Worm (Caenorhabditis elegans): ENCODE results near the gene mev-1.

Gene mev-1

ce11 chrIII:10355382-10355781 lies 21.3 kb downstream of the mev-1 start, which contains the start of gene spp-1:
Gene spp-1, minus strand, starts transcription at chrIII:10355668.
- TF ChIP-seq mls-2 (tag; optimal IDR thresholded peaks at IDR 0.05), result no peak
- TF ChIP-seq drap-1 (GFP tag; optimal IDR thresholded peaks at IDR 0.05), result no peak
- TF ChIP-seq nhr-28 (tag; optimal IDR thresholded peaks at IDR 0.05), result no peak
- TF ChIP-seq hlh-1 (tag; optimal IDR thresholded peaks at IDR 0.05), result no peak
- TF ChIP-seq unc-120 (tag; optimal IDR thresholded peaks at IDR 0.05; ENCODE audit: poor library complexity, severe bottlenecking), result no peak
- no peak for TF ChIP-seq sem-2 (GFP tag; optimal IDR thresholded peaks at IDR 0.05)
- TF ChIP-seq blmp-1 (tag; optimal IDR thresholded peaks at IDR 0.05), result no peak
- TF ChIP-seq lin-13 (tag; optimal IDR thresholded peaks at IDR 0.05), result no peak
- TF ChIP-seq ceh-43 (GFP tag; optimal IDR thresholded peaks at IDR 0.05), result no peak
- no peak for TF ChIP-seq M03D4.4 (tag; optimal IDR thresholded peaks at IDR 0.05)
- no peak for TF ChIP-seq zip-8 (tag; optimal IDR thresholded peaks at IDR 0.05)
- TF ChIP-seq cnd-1 (tag; optimal IDR thresholded peaks at IDR 0.05), result no peak
- TF ChIP-seq nhr-12 (tag; optimal IDR thresholded peaks at IDR 0.05), result no peak
- no peak for TF ChIP-seq pha-4 (tag; optimal IDR thresholded peaks at IDR 0.05)
- TF ChIP-seq nhr-2 (tag; optimal IDR thresholded peaks at IDR 0.05), result no peak

DNA sequence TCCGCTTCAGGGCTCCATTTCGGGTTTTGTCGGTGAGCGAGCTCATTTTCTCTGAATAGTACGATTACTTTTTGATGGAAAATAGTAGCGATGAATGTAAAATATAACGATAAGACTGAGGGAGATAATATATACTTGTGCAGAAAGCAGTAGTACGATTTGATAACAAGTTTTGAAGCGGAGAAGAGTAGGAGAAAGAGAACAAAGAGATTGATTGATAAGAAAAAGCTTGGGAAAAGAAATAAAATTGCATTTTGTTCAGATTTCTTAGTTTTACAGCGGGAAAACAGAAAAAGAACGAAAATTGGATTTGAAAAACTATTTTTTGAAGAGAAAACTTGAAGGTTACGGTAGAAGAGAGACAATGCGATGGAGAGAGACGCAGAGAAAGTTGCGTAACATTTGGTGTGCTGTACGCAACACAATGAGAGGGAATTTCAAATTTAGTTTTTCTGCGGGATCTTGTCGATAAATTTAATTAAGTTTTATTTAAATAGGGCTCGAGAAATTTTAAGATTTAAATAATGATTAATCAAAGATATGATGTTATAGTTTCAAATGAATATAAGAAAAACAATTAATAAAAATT lies 23.6 kb downstream of the mev-1 start, which contains the start of gene umps-1:
umps-1 (minus strand) TSS at position 51 of the 589 bp plus-strand sequence.
- TF ChIP-seq zip-8 (tag; optimal IDR thresholded peaks at IDR 0.05) (peak; percentile 93), unc-62 (GFP tag; optimal IDR thresholded peaks at IDR 0.05) (no peak), sptf-1 (tag; optimal IDR thresholded peaks at IDR 0.05) (no peak), elt-1 (tag; optimal IDR thresholded peaks at IDR 0.05; ENCODE audit: borderline replicate concordance, insufficient read depth) (no peak), ceh-83 (GFP tag; optimal IDR thresholded peaks at IDR 0.05) (no peak), lsy-2 (tag; optimal IDR thresholded peaks at IDR 0.05) (peak; percentile 94), mep-1 (tag; optimal IDR thresholded peaks at IDR 0.05) (no peak)

ce11 chrIII:10358751-10359150 lies 24.7 kb downstream of the mev-1 start:
- TF ChIP-seq snpc-4 (tag; optimal IDR thresholded peaks at IDR 0.05), result no peak
- peak; percentile 21 for TF ChIP-seq ces-1 (GFP tag; optimal IDR thresholded peaks at IDR 0.05)

ce11 chrIII:10359916-10360315 lies 25.8 kb downstream of the mev-1 start:
- peak; percentile 24 for TF ChIP-seq ces-1 (GFP tag; optimal IDR thresholded peaks at IDR 0.05)
- no peak for TF ChIP-seq ceh-83 (GFP tag; optimal IDR thresholded peaks at IDR 0.05)

DNA sequence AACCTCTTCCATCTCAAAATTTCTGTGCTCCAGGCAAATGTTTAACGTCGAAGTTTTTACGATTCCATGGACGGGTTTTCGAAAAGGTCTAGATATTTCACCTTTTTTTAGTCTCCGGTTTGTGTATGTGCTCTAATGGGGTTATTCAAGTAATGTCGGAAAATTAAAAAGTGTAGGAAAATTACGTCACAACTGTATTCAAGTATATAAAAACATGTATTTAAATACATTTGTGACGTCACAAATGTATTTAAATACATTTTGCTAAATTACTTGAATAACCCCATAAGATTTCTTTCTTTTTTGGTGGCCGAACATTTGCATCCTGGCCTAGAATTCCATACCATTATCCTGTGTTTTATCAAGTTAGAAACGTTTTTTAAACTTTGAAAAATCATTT lies 27.4 kb downstream of the mev-1 start:
- no peak for TF ChIP-seq mep-1 (tag; optimal IDR thresholded peaks at IDR 0.05)
- peak; percentile 93 for TF ChIP-seq zip-8 (tag; optimal IDR thresholded peaks at IDR 0.05)

DNA sequence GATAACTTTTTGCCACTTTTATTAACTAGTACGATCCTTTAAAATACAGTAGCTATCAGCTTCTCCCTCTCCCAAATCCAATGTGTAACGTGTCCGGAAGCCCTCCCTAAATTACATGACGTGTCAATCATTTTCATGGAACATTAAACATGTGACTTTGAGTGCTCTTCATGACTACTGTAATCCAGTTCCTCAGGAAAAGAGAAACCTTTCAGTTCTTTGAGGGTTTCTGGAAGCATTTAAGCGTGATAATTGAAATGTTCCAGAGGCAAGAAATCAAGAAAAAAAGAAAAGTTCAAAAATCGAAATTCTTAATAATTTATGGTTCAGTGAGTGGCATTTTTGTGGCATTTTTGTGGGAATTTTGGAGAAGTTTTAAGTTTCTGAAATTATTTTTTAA lies 28.8 kb downstream of the mev-1 start:
- no peak for TF ChIP-seq ceh-43 (GFP tag; optimal IDR thresholded peaks at IDR 0.05)
- TF ChIP-seq ces-1 (GFP tag; optimal IDR thresholded peaks at IDR 0.05), result no peak
- TF ChIP-seq cnd-1 (tag; optimal IDR thresholded peaks at IDR 0.05), result no peak
- no peak for TF ChIP-seq mep-1 (tag; optimal IDR thresholded peaks at IDR 0.05)
- TF ChIP-seq hlh-1 (tag; optimal IDR thresholded peaks at IDR 0.05), result no peak

DNA sequence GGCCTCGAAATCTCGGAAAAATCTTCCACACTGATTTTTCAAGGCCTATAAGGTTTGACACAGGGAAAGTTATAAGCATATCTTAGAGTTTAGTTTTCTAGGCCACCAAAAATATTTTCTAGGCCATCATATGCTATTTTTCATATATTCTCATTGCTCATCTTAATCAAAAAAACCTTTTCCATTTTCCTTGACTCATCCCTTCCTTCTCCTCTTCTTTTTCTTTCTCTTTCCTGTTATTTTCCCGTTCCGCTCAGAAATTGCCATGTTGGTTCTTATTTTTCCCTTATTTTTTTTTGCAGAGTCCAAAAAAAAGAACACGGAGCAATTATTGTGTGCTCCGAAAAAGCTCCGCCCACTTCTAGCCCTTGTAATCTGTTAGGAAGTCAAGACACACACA lies 30.6 kb downstream of the mev-1 start, which contains the start of gene tbc-8:
tbc-8 (plus strand) TSS at position 301 of the 400 bp plus-strand sequence.
- no peak for TF ChIP-seq elt-3 (tag; optimal IDR thresholded peaks at IDR 0.05)
- no peak for TF ChIP-seq nhr-237 (tag; optimal IDR thresholded peaks at IDR 0.05)
- no peak for TF ChIP-seq ztf-11 (tag; optimal IDR thresholded peaks at IDR 0.05)
- TF ChIP-seq M03D4.4 (tag; optimal IDR thresholded peaks at IDR 0.05), result no peak
- TF ChIP-seq unc-39 (tag; optimal IDR thresholded peaks at IDR 0.05), result no peak
- no peak for TF ChIP-seq blmp-1 (tag; optimal IDR thresholded peaks at IDR 0.05)
- no peak for TF ChIP-seq elt-1 (tag; optimal IDR thresholded peaks at IDR 0.05; ENCODE audit: borderline replicate concordance, insufficient read depth)
- no peak for TF ChIP-seq ham-2 (GFP tag; optimal IDR thresholded peaks at IDR 0.05)
- TF ChIP-seq snpc-4 (tag; optimal IDR thresholded peaks at IDR 0.05), result no peak
- TF ChIP-seq tbx-8 (GFP tag; optimal IDR thresholded peaks at IDR 0.05), result no peak

Measured in whole organism, mixed stage, embryonic.